Fruit fly (Drosophila melanogaster): ENCODE measurements around the gene comt.
A peak's percentile ranks its signal among the peaks of the same experiment; 100 is the strongest.

Gene comt

dm6 chrX:13232406-13233195 is 26.2 kb upstream of the comt start (continued):
- TF ChIP-seq CG17568 (GFP tag; optimal IDR thresholded peaks at IDR 0.05) (peak; percentile 60), pum (GFP tag; optimal IDR thresholded peaks at IDR 0.05) (peak; percentile 68), Sry-β (GFP tag; optimal IDR thresholded peaks at IDR 0.05) (no peak), CG8944 (GFP tag; optimal IDR thresholded peaks at IDR 0.05) (peak; percentile 63), h (optimal IDR thresholded peaks at IDR 0.05) (no peak), mam (GFP tag; optimal IDR thresholded peaks at IDR 0.05) (peak; percentile 46), Xrp1 (GFP tag; IDR thresholded peaks at IDR 0.05) (peak; percentile 81), CG6272 (GFP tag; IDR thresholded peaks at IDR 0.05) (peak; percentile 60), slbo (GFP tag; IDR thresholded peaks at IDR 0.05) (peak; percentile 78), dmrt99B (tag; optimal IDR thresholded peaks at IDR 0.05) (peak; percentile 85), cas (GFP tag; IDR thresholded peaks at IDR 0.05) (0 out of 2 replicates have a peak, but pooled peaks have one; percentile 12), Pdp1 (GFP tag; optimal IDR thresholded peaks at IDR 0.05) (peak; percentile 65), Fer2 (tag; optimal IDR thresholded peaks at IDR 0.05) (peak; percentile 21), CG18619 (GFP tag; optimal IDR thresholded peaks at IDR 0.05) (peak; percentile 61), ci (GFP tag; IDR thresholded peaks at IDR 0.05) (peak; percentile 91), insv (GFP tag; optimal IDR thresholded peaks at IDR 0.05) (no peak), CG15514 (GFP tag; optimal IDR thresholded peaks at IDR 0.05) (peak; percentile 55), chm (GFP tag; IDR thresholded peaks at IDR 0.05) (peak; percentile 80), CG12942 (GFP tag; optimal IDR thresholded peaks at IDR 0.05) (peak; percentile 47), tap (tag; optimal IDR thresholded peaks at IDR 0.05) (peak; percentile 78), cwo (GFP tag; optimal IDR thresholded peaks at IDR 0.05) (peak; percentile 69), luna (GFP tag; optimal IDR thresholded peaks at IDR 0.05) (no peak), nerfin-1 (tag; optimal IDR thresholded peaks at IDR 0.05) (peak; percentile 38), CG3163 (GFP tag; optimal IDR thresholded peaks at IDR 0.05) (peak; percentile 35), Ptx1 (GFP tag; IDR thresholded peaks at IDR 0.05) (peak; percentile 86), CG30431 (GFP tag; optimal IDR thresholded peaks at IDR 0.05) (peak; percentile 59), CTCF (GFP tag; optimal IDR thresholded peaks at IDR 0.05) (no peak), HmgD (GFP tag; optimal IDR thresholded peaks at IDR 0.05) (no peak), Atf6 (GFP tag; IDR thresholded peaks at IDR 0.05) (peak; percentile 65), lmd (GFP tag; IDR thresholded peaks at IDR 0.05) (peak; percentile 78), CG2116 (GFP tag; optimal IDR thresholded peaks at IDR 0.05) (peak; percentile 14), grau (tag; optimal IDR thresholded peaks at IDR 0.05) (peak; percentile 88), sisA (GFP tag; IDR thresholded peaks at IDR 0.05) (peak; percentile 83), Sox102F (GFP tag; optimal IDR thresholded peaks at IDR 0.05) (peak; percentile 73), odd (GFP tag; optimal IDR thresholded peaks at IDR 0.05) (peak; percentile 35), CG4424 (GFP tag; optimal IDR thresholded peaks at IDR 0.05) (peak; percentile 80), CG16779 (GFP tag; IDR thresholded peaks at IDR 0.05) (peak; percentile 47; the same call in 1 of the 2 replicates), Ravus (GFP tag; IDR thresholded peaks at IDR 0.05) (peak; percentile 34), HLH54F (GFP tag; optimal IDR thresholded peaks at IDR 0.05) (peak; percentile 51), CG1792 (GFP tag; optimal IDR thresholded peaks at IDR 0.05) (peak; percentile 52), tup (GFP tag; optimal IDR thresholded peaks at IDR 0.05) (peak; percentile 63), Sry-δ (GFP tag; optimal IDR thresholded peaks at IDR 0.05) (peak; percentile 23), CG32767 (GFP tag; IDR thresholded peaks at IDR 0.05) (peak; percentile 69; the same call in 1 of the 2 replicates), p53 (GFP tag; optimal IDR thresholded peaks at IDR 0.05) (peak; percentile 42), gem (tag; optimal IDR thresholded peaks at IDR 0.05) (peak; percentile 78), CG9932 (GFP tag; IDR thresholded peaks at IDR 0.05) (peak; percentile 55), btn (GFP tag; optimal IDR thresholded peaks at IDR 0.05) (peak; percentile 5), Taf1 (GFP tag; IDR thresholded peaks at IDR 0.05) (peak; percentile 60), trh (GFP tag; optimal IDR thresholded peaks at IDR 0.05) (peak; percentile 42), CG10979 (tag; optimal IDR thresholded peaks at IDR 0.05) (peak; percentile 70), CG6765 (GFP tag; optimal IDR thresholded peaks at IDR 0.05) (no peak)
